Worm (Caenorhabditis elegans) whole organism, L4 larva: Measurements from ENCODE around the gene K10D2.5.
A peak's percentile ranks its signal among the peaks of the same experiment; 100 is the strongest.

Experiments
- F49E8.2 ChIP-seq: sonication (generic microtip); optimal IDR thresholded peaks from 2 replicates; lab custom pipeline; 2016; ENCODE audit warnings: missing compliant biosample characterization, mild to moderate bottlenecking, missing genetic modification characterization, borderline replicate concordance
- R02D3.7 ChIP-seq: fragments of 150-350 bp; sonication (generic microtip); optimal IDR thresholded peaks from 3 replicates; lab custom pipeline; 2014; ENCODE audit warnings: missing biosample characterization, missing genetic modification characterization
- Y75B8A.6 ChIP-seq: fragments of 200-800 bp; sonication (Bioruptor generic); IDR thresholded peaks from 2 replicates; pipeline ENCODE4 v1.3.6; 2022; ENCODE audit warnings: missing genetic modification reagents, missing genetic modification characterization, missing compliant biosample characterization
- ZK337.2 ChIP-seq: fragments of 200-800 bp; sonication (Bioruptor generic); IDR thresholded peaks from 2 replicates; pipeline ENCODE4 v1.3.6; 2022; ENCODE audit warnings: missing genetic modification reagents, missing genetic modification characterization, missing compliant biosample characterization
- ZK546.5 ChIP-seq, 2 experiments: sonication (generic microtip); optimal IDR thresholded peaks; 2 replicates each; lab custom pipeline; 2017; ENCODE audit warnings: missing biosample characterization in 2 of 2, missing genetic modification characterization in 2 of 2
- aha-1 ChIP-seq: fragments of 150-350 bp; peaks from one replicate; lab custom pipeline; 2014; ENCODE audit warnings: missing biosample characterization, missing genetic modification characterization
- arid-1 ChIP-seq: fragments of 200-800 bp; sonication (Bioruptor generic); conservative IDR thresholded peaks from 2 replicates; pipeline ENCODE4 v1.3.6; 2022; ENCODE audit warnings: missing genetic modification reagents, missing genetic modification characterization, missing compliant biosample characterization
- ctbp-1 ChIP-seq: fragments of 200-800 bp; sonication (Bioruptor generic); IDR thresholded peaks from 2 replicates; pipeline ENCODE4 v1.3.6; 2022; ENCODE audit warnings: missing genetic modification reagents, missing genetic modification characterization, missing compliant biosample characterization
- dmd-6 ChIP-seq: fragments of 200-800 bp; sonication (Bioruptor generic); IDR thresholded peaks from 2 replicates; pipeline ENCODE4 v1.3.6; 2022; ENCODE audit warnings: missing genetic modification reagents, missing genetic modification characterization, missing compliant biosample characterization
- dmd-9 ChIP-seq: fragments of 200-800 bp; sonication (Bioruptor generic); IDR thresholded peaks from 2 replicates; pipeline ENCODE4 v1.3.6; 2022; ENCODE audit warnings: missing genetic modification reagents, missing genetic modification characterization, missing compliant biosample characterization
- dpl-1 ChIP-seq: fragments of 150-350 bp; optimal IDR thresholded peaks from 2 replicates; lab custom pipeline; 2014; ENCODE audit warnings: missing biosample characterization, missing genetic modification reagents, missing genetic modification characterization
- fos-1 ChIP-seq: fragments of 150-350 bp; optimal IDR thresholded peaks from 2 replicates; lab custom pipeline; 2014; ENCODE audit warnings: missing biosample characterization, missing genetic modification characterization
- hif-1 ChIP-seq, 2 experiments: sonication (generic microtip); optimal IDR thresholded peaks; 2 replicates each; lab custom pipeline; 2016 to 2017; ENCODE audit warnings: missing compliant biosample characterization in 2 of 2, missing genetic modification characterization in 2 of 2, missing genetic modification reagents in 2 of 2, missing genotype in 2 of 2, mild to moderate bottlenecking in 1 of 2
- hlh-30 ChIP-seq: sonication (generic microtip); optimal IDR thresholded peaks from 2 replicates; lab custom pipeline; 2017; ENCODE audit warnings: antibody characterized with exemption, mild to moderate bottlenecking, missing genetic modification characterization, missing compliant biosample characterization; ENCODE audit not compliant: insufficient read depth
- hmg-1.1 ChIP-seq: fragments of 200-800 bp; sonication (Bioruptor generic); IDR thresholded peaks from 2 replicates; pipeline ENCODE4 v1.3.6; 2022; ENCODE audit warnings: missing genetic modification reagents, missing genetic modification characterization, missing compliant biosample characterization
- lim-7 ChIP-seq: fragments of 200-800 bp; sonication (Bioruptor generic); IDR thresholded peaks from 2 replicates; pipeline ENCODE4 v1.3.6; 2022; ENCODE audit warnings: missing genetic modification characterization, missing compliant biosample characterization
- lin-15B ChIP-seq: fragments of 150-350 bp; sonication (generic microtip); optimal IDR thresholded peaks from 3 replicates; lab custom pipeline; 2014; ENCODE audit warnings: missing biosample characterization, missing genetic modification characterization
- lin-29 ChIP-seq: fragments of 200-800 bp; sonication (Bioruptor generic); IDR thresholded peaks from 2 replicates; pipeline ENCODE4 v1.3.6; 2022; ENCODE audit warnings: missing genetic modification reagents, missing genetic modification characterization, missing compliant biosample characterization
- lin-38 ChIP-seq: fragments of 200-800 bp; sonication (Bioruptor generic); IDR thresholded peaks from 2 replicates; pipeline ENCODE4 v1.3.6; 2022; ENCODE audit warnings: missing genetic modification reagents, missing genetic modification characterization, missing compliant biosample characterization
- lsy-2 ChIP-seq, 2 experiments: fragments of 150-350 bp in 1 of 2; sonication (generic microtip) in 1 of 2; optimal IDR thresholded peaks; 2 replicates each; lab custom pipeline; 2014 to 2017; ENCODE audit warnings: missing biosample characterization in 2 of 2, missing genetic modification characterization in 2 of 2
- mdl-1 ChIP-seq, 2 experiments: fragments of 150-350 bp in 1 of 2; sonication (generic microtip) in 1 of 2; optimal IDR thresholded peaks; 2 replicates each; lab custom pipeline; 2014 to 2017; ENCODE audit warnings: missing biosample characterization in 2 of 2, missing genetic modification characterization in 2 of 2
- mdt-29 ChIP-seq: fragments of 200-800 bp; sonication (Bioruptor generic); IDR thresholded peaks from 2 replicates; pipeline ENCODE4 v1.3.6; 2022; ENCODE audit warnings: missing genetic modification reagents, missing genetic modification characterization, missing compliant biosample characterization
- mes-2 ChIP-seq: sonication (generic microtip); optimal IDR thresholded peaks from 2 replicates; lab custom pipeline; 2016; ENCODE audit warnings: missing genotype, mild to moderate bottlenecking, missing genetic modification characterization, missing compliant biosample characterization; ENCODE audit not compliant: poor library complexity, severe bottlenecking
- mxl-3 ChIP-seq: fragments of 200-800 bp; sonication (Bioruptor generic); optimal IDR thresholded peaks from 2 replicates; lab custom pipeline; 2018; ENCODE audit warnings: mild to moderate bottlenecking, missing genetic modification characterization, missing compliant biosample characterization
- nhr-28 ChIP-seq: fragments of 150-350 bp; optimal IDR thresholded peaks from 2 replicates; lab custom pipeline; 2014; ENCODE audit warnings: missing biosample characterization, missing genetic modification characterization
- nhr-41 ChIP-seq: fragments of 200-800 bp; sonication (Bioruptor generic); IDR thresholded peaks from 2 replicates; pipeline ENCODE4 v1.3.6; 2022; ENCODE audit warnings: missing genetic modification reagents, missing genetic modification characterization, missing compliant biosample characterization
- nhr-76 ChIP-seq: fragments of 150-350 bp; optimal IDR thresholded peaks from 2 replicates; lab custom pipeline; 2014; ENCODE audit warnings: missing biosample characterization, missing genetic modification characterization
- nhr-77 ChIP-seq: fragments of 150-350 bp; optimal IDR thresholded peaks from 2 replicates; lab custom pipeline; 2014; ENCODE audit warnings: missing biosample characterization, missing genetic modification characterization
- tag-97 ChIP-seq: fragments of 200-800 bp; sonication (Bioruptor generic); IDR thresholded peaks from 2 replicates; pipeline ENCODE4 v1.3.6; 2022; ENCODE audit warnings: missing genetic modification characterization, missing compliant biosample characterization
- tra-1 ChIP-seq: fragments of 200-800 bp; sonication (Bioruptor generic); IDR thresholded peaks from 2 replicates; pipeline ENCODE4 v1.3.6; 2022; ENCODE audit warnings: missing genetic modification reagents, missing genetic modification characterization, missing compliant biosample characterization
- unc-130 ChIP-seq: sonication (generic microtip); optimal IDR thresholded peaks from 2 replicates; lab custom pipeline; 2016; ENCODE audit warnings: missing genetic modification reagents, missing genetic modification characterization, missing compliant biosample characterization
- unc-39 ChIP-seq: sonication (generic microtip); optimal IDR thresholded peaks from 2 replicates; lab custom pipeline; 2017; ENCODE audit warnings: missing biosample characterization, missing genetic modification characterization

K10D2.5 gene

ce11 chrIII:5181641-5182040, 9.1 kb downstream of the K10D2.5 start:
- TF ChIP-seq aha-1 (tag; lab: Kevin White, UChicago), result peak; percentile 5
- no peak for TF ChIP-seq unc-130
- peak; percentile 4 for TF ChIP-seq nhr-28 (tag; lab: Kevin White, UChicago)

ce11 chrIII:5183372-5183771, 10.9 kb downstream of the K10D2.5 start:
- 0 out of 2 replicates have a peak, but pooled peaks have one; percentile 20 for TF ChIP-seq hmg-1.1
- no peak for TF ChIP-seq dmd-9 (GFP tag; lab: Robert Waterston, UW)
- TF ChIP-seq mdl-1 (tag; optimal IDR thresholded peaks at IDR 0.05; lab: Kevin White, UChicago), result peak in 1 of 2 experiments; percentile 5
- peak; percentile 11 for TF ChIP-seq hlh-30

- no peak for TF ChIP-seq nhr-77 (tag; lab: Kevin White, UChicago)
- no peak for TF ChIP-seq R02D3.7 (tag; lab: Kevin White, UChicago)
- TF ChIP-seq ZK337.2, result no peak
- no peak for TF ChIP-seq tag-97 (GFP tag; lab: Robert Waterston, UW)
- no peak for TF ChIP-seq mxl-3 (GFP tag; lab: Kevin White, UChicago)
- no peak for TF ChIP-seq mdt-29 (GFP tag; lab: Robert Waterston, UW)
- TF ChIP-seq nhr-41, result no peak
- TF ChIP-seq fos-1 (tag; lab: Kevin White, UChicago), result no peak
- no peak for TF ChIP-seq tra-1
- TF ChIP-seq Y75B8A.6 (GFP tag; lab: Robert Waterston, UW), result no peak
These were observed 13.1 kb downstream of the K10D2.5 start, which contains the start of gene pup-2 for ce11 chrIII:5185620-5186019. pup-2 (plus strand) TSS chrIII:5185920.

ce11 chrIII:5188426-5188825, 15.9 kb downstream of the K10D2.5 start, which contains the start of gene K10D2.8:
K10D2.8 (plus strand) TSS chrIII:5188726.
- no peak for TF ChIP-seq lin-29
- no peak for TF ChIP-seq unc-39 (tag; lab: Kevin White, UChicago)
- TF ChIP-seq mes-2 (tag; lab: Kevin White, UChicago), result no peak
- TF ChIP-seq ZK546.5 (tag; optimal IDR thresholded peaks at IDR 0.05; lab: Kevin White, UChicago), result no peak
- TF ChIP-seq mxl-3 (GFP tag; lab: Kevin White, UChicago), result no peak

- TF ChIP-seq hif-1 (tag; optimal IDR thresholded peaks at IDR 0.05; lab: Kevin White, UChicago) (peak in 1 of 2 experiments; percentile 27), lin-38 (GFP tag; lab: Robert Waterston, UW) (peak; percentile 44), F49E8.2 (tag; lab: Kevin White, UChicago) (peak; percentile 16), ctbp-1 (GFP tag; lab: Robert Waterston, UW) (no peak), dmd-6 (GFP tag; lab: Robert Waterston, UW) (peak; percentile 33; the same call in 1 of the 2 replicates), lim-7 (GFP tag; lab: Robert Waterston, UW) (no peak), nhr-76 (tag; lab: Kevin White, UChicago) (no peak), lin-15B (tag; lab: Kevin White, UChicago) (no peak), dpl-1 (GFP tag; lab: Kevin White, UChicago) (peak; percentile 88), mes-2 (tag; lab: Kevin White, UChicago) (peak; percentile 88), lsy-2 (tag; optimal IDR thresholded peaks at IDR 0.05; lab: Kevin White, UChicago) (peak in 1 of 2 experiments; percentile 27), arid-1 (0 out of 2 replicates have a peak, but pooled peaks have one; percentile 29), ZK337.2 (peak; percentile 58; the same call in 1 of the 2 replicates)
These were observed 17.7 kb downstream of the K10D2.5 start for ce11 chrIII:5190179-5190578.
